Fruit fly (Drosophila melanogaster) whole organism, prepupa: ENCODE data around the gene CG42815.

Source experiments
- Blimp-1 ChIP-seq: fragments of 200-800 bp; sonication (Bioruptor generic); optimal IDR thresholded peaks from 3 replicates; lab custom pipeline; 2017; ENCODE audit warnings: missing biosample characterization, missing genetic modification characterization, mild to moderate bottlenecking, moderate library complexity, missing genetic modification reagents
- CG10631 ChIP-seq: fragments of 200-800 bp; sonication (Bioruptor generic); optimal IDR thresholded peaks from 2 replicates; lab custom pipeline; 2016; ENCODE audit warnings: missing biosample characterization, missing genetic modification characterization
- CG10669 ChIP-seq: fragments of 200-800 bp; sonication (Bioruptor generic); optimal IDR thresholded peaks from 3 replicates; lab custom pipeline; 2018; ENCODE audit warnings: missing biosample characterization, mild to moderate bottlenecking, missing genetic modification characterization, moderate library complexity
- CG3032 ChIP-seq: fragments of 200-800 bp; optimal IDR thresholded peaks from 2 replicates; lab custom pipeline; 2019; ENCODE audit warnings: missing biosample characterization, mild to moderate bottlenecking, missing genetic modification characterization, moderate library complexity
- CG31627 ChIP-seq: fragments of 200-800 bp; sonication (Bioruptor generic); optimal IDR thresholded peaks from 3 replicates; lab custom pipeline; 2016; ENCODE audit warnings: missing biosample characterization, missing genetic modification characterization
- CG34406 ChIP-seq: fragments of 200-800 bp; sonication (Bioruptor generic); optimal IDR thresholded peaks from 3 replicates; lab custom pipeline; 2016; ENCODE audit warnings: missing biosample characterization, missing genetic modification characterization
- CG3919 ChIP-seq: fragments of 200-800 bp; sonication (Bioruptor generic); optimal IDR thresholded peaks from 3 replicates; lab custom pipeline; 2016; ENCODE audit warnings: missing biosample characterization, missing genetic modification characterization
- CG4318 ChIP-seq: fragments of 200-800 bp; sonication (Bioruptor generic); optimal IDR thresholded peaks from 3 replicates; lab custom pipeline; 2017; ENCODE audit warnings: missing biosample characterization, mild to moderate bottlenecking, missing genetic modification characterization
- CG6163 ChIP-seq: fragments of 200-800 bp; sonication (Bioruptor generic); IDR thresholded peaks from 3 replicates; pipeline ENCODE4 v1.3.6; 2022; ENCODE audit warnings: missing biosample characterization, missing genetic modification characterization
- CG6276 ChIP-seq: fragments of 200-800 bp; sonication (Bioruptor generic); optimal IDR thresholded peaks from 2 replicates; lab custom pipeline; 2017; ENCODE audit warnings: missing biosample characterization, mild to moderate bottlenecking, missing genetic modification characterization
- Eip75B ChIP-seq: fragments of 200-800 bp; sonication (Bioruptor generic); optimal IDR thresholded peaks from 3 replicates; lab custom pipeline; 2016; ENCODE audit warnings: missing biosample characterization, missing genetic modification characterization
- Eip78C ChIP-seq: fragments of 200-800 bp; sonication (Bioruptor generic); peaks from one replicate; lab custom pipeline; 2016; ENCODE audit warnings: missing biosample characterization, missing genetic modification characterization
- Ets21C ChIP-seq: fragments of 200-800 bp; sonication (Bioruptor generic); optimal IDR thresholded peaks from 3 replicates; lab custom pipeline; 2016; ENCODE audit warnings: missing biosample characterization, missing genetic modification characterization
- Gug ChIP-seq: fragments of 200-800 bp; sonication (Bioruptor generic); IDR thresholded peaks from 2 replicates; pipeline ENCODE4 v1.3.6; 2022; ENCODE audit warnings: missing biosample characterization, missing genetic modification characterization
- Hr39 ChIP-seq: fragments of 200-800 bp; sonication (Bioruptor generic); optimal IDR thresholded peaks from 2 replicates; lab custom pipeline; 2016; ENCODE audit warnings: missing biosample characterization, missing genetic modification characterization
- Hr4 ChIP-seq: fragments of 200-800 bp; sonication (Bioruptor generic); optimal IDR thresholded peaks from 3 replicates; lab custom pipeline; 2016; ENCODE audit warnings: missing biosample characterization, missing genetic modification characterization
- Lpt ChIP-seq: fragments of 200-800 bp; sonication (Bioruptor generic); optimal IDR thresholded peaks from 3 replicates; lab custom pipeline; 2016; ENCODE audit warnings: missing biosample characterization, missing genetic modification characterization
- Met ChIP-seq: fragments of 200-800 bp; sonication (Bioruptor generic); optimal IDR thresholded peaks from 3 replicates; lab custom pipeline; 2016; ENCODE audit warnings: missing biosample characterization, missing genetic modification characterization
- OdsH ChIP-seq: fragments of 200-800 bp; sonication (Bioruptor generic); optimal IDR thresholded peaks from 3 replicates; lab custom pipeline; 2016; ENCODE audit warnings: missing biosample characterization, missing genetic modification characterization
- Smox ChIP-seq: fragments of 200-800 bp; sonication (Bioruptor generic); optimal IDR thresholded peaks from 3 replicates; lab custom pipeline; 2016; ENCODE audit warnings: missing biosample characterization, missing genetic modification characterization
- Sox102F ChIP-seq: fragments of 200-800 bp; sonication (Bioruptor generic); optimal IDR thresholded peaks from 2 replicates; lab custom pipeline; 2016; ENCODE audit warnings: missing biosample characterization, mild to moderate bottlenecking, missing genetic modification characterization
- acj6 ChIP-seq: fragments of 200-800 bp; sonication (Bioruptor generic); optimal IDR thresholded peaks from 3 replicates; lab custom pipeline; 2016; ENCODE audit warnings: missing biosample characterization, missing genetic modification characterization
- esn ChIP-seq: fragments of 200-800 bp; sonication (Bioruptor generic); optimal IDR thresholded peaks from 2 replicates; lab custom pipeline; 2016; ENCODE audit warnings: missing biosample characterization, mild to moderate bottlenecking, missing genetic modification characterization, moderate library complexity
- fd85E ChIP-seq: fragments of 200-800 bp; sonication (Bioruptor generic); optimal IDR thresholded peaks from 3 replicates; lab custom pipeline; 2016; ENCODE audit warnings: missing biosample characterization, missing genetic modification characterization
- fkh ChIP-seq: fragments of 200-800 bp; sonication (Bioruptor generic); optimal IDR thresholded peaks from 3 replicates; lab custom pipeline; 2017; ENCODE audit warnings: missing biosample characterization, mild to moderate bottlenecking, missing genetic modification characterization, moderate library complexity
- lz ChIP-seq: fragments of 200-800 bp; sonication (Bioruptor generic); optimal IDR thresholded peaks from 3 replicates; lab custom pipeline; 2016; ENCODE audit warnings: missing biosample characterization, missing genetic modification characterization
- pdm3 ChIP-seq: fragments of 200-800 bp; sonication (Bioruptor generic); optimal IDR thresholded peaks from 3 replicates; lab custom pipeline; 2016; ENCODE audit warnings: missing biosample characterization, missing genetic modification characterization
- salr ChIP-seq, 2 experiments: fragments of 200-800 bp; sonication (Bioruptor generic); optimal IDR thresholded peaks; 3 replicates each; lab custom pipeline; 2016 to 2018; ENCODE audit warnings: missing biosample characterization in 2 of 2, missing genetic modification characterization in 2 of 2, mild to moderate bottlenecking in 1 of 2
- ss ChIP-seq, 2 experiments: fragments of 200-800 bp; sonication (Bioruptor generic); optimal IDR thresholded peaks; 2 replicates in 1 of 2; 3 replicates in 1 of 2; lab custom pipeline; 2017 to 2018; ENCODE audit warnings: mild to moderate bottlenecking in 2 of 2, missing biosample characterization in 2 of 2, missing genetic modification characterization in 2 of 2, moderate library complexity in 1 of 2
- vri ChIP-seq: fragments of 200-800 bp; sonication (Bioruptor generic); optimal IDR thresholded peaks from 3 replicates; lab custom pipeline; 2016; ENCODE audit warnings: missing biosample characterization, mild to moderate bottlenecking, missing genetic modification characterization

Gene CG42815

DNA sequence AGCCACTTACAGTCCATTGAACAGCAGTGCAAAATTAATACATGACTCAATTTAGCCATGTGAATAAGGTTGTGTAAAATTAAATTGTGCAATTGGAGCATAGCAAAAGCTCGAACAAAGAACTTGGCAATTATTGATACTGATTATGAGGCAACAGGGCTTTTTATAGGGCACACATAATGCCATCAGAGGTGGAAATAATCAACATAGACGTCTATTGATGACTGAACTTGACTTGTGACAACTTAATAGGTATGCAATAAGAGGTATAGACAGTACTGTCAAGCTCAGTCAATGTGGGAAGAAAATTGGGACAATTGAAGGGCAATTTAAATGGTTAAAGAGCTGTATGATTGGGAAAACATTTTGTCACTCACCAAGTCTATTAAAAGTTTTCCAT, 28.8 kb upstream of the CG42815 start, which contains the start of gene Ir75b:
Ir75b (minus strand) TSS at position 101 of the 400 bp plus-strand sequence.
- TF ChIP-seq Gug (no peak), CG3032 (tag; lab: Kevin White, UChicago) (no peak), ss (GFP tag; optimal IDR thresholded peaks at IDR 0.05; lab: Kevin White, UChicago) (no peak), CG6163 (GFP tag; lab: Robert Waterston, UW) (no peak), fd85E (GFP tag; lab: Kevin White, UChicago) (no peak)

- no peak for TF ChIP-seq lz (GFP tag; lab: Kevin White, UChicago)
Observed at dm6 chr3L:17817821-17818220, 26.5 kb upstream of the CG42815 start, which contains the start of gene Ir75a. Gene Ir75a, minus strand, starts transcription at chr3L:17817921.

dm6 chr3L:17814036-17814435, 22.8 kb upstream of the CG42815 start, which contains the start of gene Cln3:
Gene Cln3, minus strand, starts transcription at chr3L:17814119.
- TF ChIP-seq CG10631 (no peak), vri (GFP tag; lab: Kevin White, UChicago) (peak; percentile 75)

DNA sequence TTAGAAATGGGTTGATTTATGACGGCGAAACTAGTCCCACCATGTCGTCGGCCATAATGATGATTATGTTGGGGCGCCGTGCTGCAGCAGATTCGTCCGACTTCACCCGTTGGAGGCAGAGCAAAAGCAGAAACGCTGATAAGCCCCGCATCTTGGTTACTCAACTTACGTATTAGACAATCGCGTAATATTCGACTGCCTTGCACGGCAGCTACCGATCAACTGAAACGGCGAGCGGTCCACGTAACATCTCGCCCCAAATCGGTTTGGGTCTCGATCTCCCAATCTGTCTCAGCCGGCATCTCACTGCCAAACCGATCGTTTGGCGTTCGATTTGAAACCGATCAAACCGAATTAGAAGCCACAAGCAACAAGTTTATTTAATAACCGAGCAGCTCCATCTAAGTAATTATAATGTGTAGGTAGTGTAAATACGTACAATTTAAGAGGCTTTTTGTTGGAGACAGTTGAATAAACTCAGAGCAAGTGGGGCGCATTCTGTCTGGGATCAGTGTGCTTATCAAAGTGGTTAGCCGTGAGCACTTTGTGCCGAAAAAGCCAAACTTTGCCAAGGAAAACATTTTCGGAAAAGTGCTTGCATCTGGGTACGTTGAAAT, 17.4 kb upstream of the CG42815 start, which contains the start of gene CG32191:
CG32191 (minus strand) TSS at position 550 of the 617 bp plus-strand sequence.
- TF ChIP-seq CG3032 (tag; lab: Kevin White, UChicago) (no peak), fkh (GFP tag; lab: Kevin White, UChicago) (peak; percentile 64), Smox (GFP tag; lab: Kevin White, UChicago) (no peak), vri (GFP tag; lab: Kevin White, UChicago) (peak; percentile 11), salr (GFP tag; optimal IDR thresholded peaks at IDR 0.05; lab: Kevin White, UChicago) (no peak), Gug (no peak), CG3919 (GFP tag; lab: Kevin White, UChicago) (no peak), Ets21C (GFP tag; lab: Kevin White, UChicago) (no peak), Lpt (GFP tag; lab: Kevin White, UChicago) (no peak), CG4318 (GFP tag; lab: Kevin White, UChicago) (no peak)

DNA sequence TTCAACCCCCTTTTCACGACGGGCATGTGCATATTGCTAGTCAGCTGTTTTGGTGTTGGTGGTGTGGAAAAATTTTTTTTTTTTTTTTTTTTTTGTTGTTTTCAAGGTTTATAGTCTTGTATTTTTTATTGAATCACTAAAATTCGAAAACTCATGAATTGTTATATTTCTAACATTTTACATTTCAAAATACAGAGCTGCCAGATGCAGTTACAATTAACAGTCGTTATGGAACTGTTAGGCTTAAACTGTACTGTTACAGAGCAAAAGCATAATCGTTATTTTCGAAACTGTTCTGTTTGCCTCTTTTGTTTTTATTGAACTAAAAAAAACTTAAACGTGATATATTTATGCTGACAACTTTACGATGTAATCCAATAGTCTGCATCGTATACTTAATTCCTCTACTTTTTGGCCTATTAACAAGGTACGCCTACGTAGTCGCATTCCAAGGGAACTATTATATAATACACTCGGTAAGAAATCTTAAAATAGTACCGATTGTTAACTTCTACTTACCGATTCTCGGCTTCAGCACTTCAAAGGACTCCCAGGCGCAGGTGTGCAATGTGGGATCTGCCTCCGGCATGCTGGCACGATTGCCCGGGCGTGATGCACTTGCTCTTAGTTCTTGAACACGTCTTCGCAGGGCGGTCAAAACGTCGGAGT, 15.2 kb upstream of the CG42815 start, which contains the start of gene CG32187:
CG32187 (minus strand) TSS at position 9 of the 669 bp plus-strand sequence.
- TF ChIP-seq Eip78C (no peak), fkh (GFP tag; lab: Kevin White, UChicago) (no peak), pdm3 (GFP tag; lab: Kevin White, UChicago) (no peak), Hr4 (GFP tag; lab: Kevin White, UChicago) (no peak), Gug (no peak), CG10631 (no peak), Blimp-1 (no peak), Met (GFP tag; lab: Kevin White, UChicago) (no peak), CG6276 (GFP tag; lab: Kevin White, UChicago) (no peak), CG3919 (GFP tag; lab: Kevin White, UChicago) (no peak), Sox102F (GFP tag; lab: Kevin White, UChicago) (no peak), Smox (GFP tag; lab: Kevin White, UChicago) (no peak), CG34406 (no peak), CG10669 (GFP tag; lab: Kevin White, UChicago) (no peak), vri (GFP tag; lab: Kevin White, UChicago) (no peak), Eip75B (GFP tag; lab: Kevin White, UChicago) (no peak)

DNA sequence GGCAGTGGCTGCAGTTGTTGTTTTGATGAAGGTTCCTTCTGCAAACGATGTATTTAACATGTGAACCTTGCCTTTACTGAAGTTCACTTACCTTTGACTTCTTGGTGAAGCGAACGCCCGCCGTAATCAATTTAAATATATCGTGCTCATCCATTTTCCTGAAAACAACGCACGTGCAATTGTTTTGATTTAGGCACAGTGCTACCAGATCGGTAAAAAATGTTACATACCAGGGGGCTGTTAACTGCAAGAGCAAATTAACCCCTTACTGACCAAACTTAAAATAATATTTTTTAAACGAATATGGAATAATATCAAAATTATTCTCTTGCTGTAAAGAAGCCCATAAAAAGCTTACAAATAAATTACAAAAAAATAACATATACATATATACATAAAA, 13.2 kb upstream of the CG42815 start, which contains the start of gene ais:
ais (minus strand) TSS at position 205 of the 400 bp plus-strand sequence.
- no peak for TF ChIP-seq Gug
- TF ChIP-seq lz (GFP tag; lab: Kevin White, UChicago): peak; percentile 23
- peak; percentile 17 for TF ChIP-seq acj6
- peak; percentile 9 for TF ChIP-seq CG34406
- TF ChIP-seq fkh (GFP tag; lab: Kevin White, UChicago): no peak
- TF ChIP-seq CG31627 (GFP tag; lab: Kevin White, UChicago): peak; percentile 10
- peak; percentile 42 for TF ChIP-seq OdsH
- peak; percentile 41 for TF ChIP-seq esn
- TF ChIP-seq Hr39 (GFP tag; lab: Kevin White, UChicago): peak; percentile 28
